Worm (Caenorhabditis elegans) whole organism, late embryonic: ENCODE data around the gene sre-51.

Experiments
- ama-1 ChIP-seq: fragments of 150-350 bp; optimal IDR thresholded peaks from 2 replicates; lab custom pipeline; 2014
- ceh-14 ChIP-seq: sonication (generic microtip); optimal IDR thresholded peaks from 2 replicates; lab custom pipeline; 2016; ENCODE audit warnings: missing genotype, missing genetic modification characterization, missing compliant biosample characterization
- ceh-18 ChIP-seq: sonication (generic microtip); optimal IDR thresholded peaks from 2 replicates; lab custom pipeline; 2016; ENCODE audit warnings: missing genetic modification characterization, missing compliant biosample characterization
- ceh-19 ChIP-seq: fragments of 200-800 bp; sonication (Bioruptor generic); optimal IDR thresholded peaks from 2 replicates; lab custom pipeline; 2018; ENCODE audit warnings: mild to moderate bottlenecking, missing genetic modification characterization, missing compliant biosample characterization
- ceh-22 ChIP-seq: sonication (generic microtip); optimal IDR thresholded peaks from 2 replicates; lab custom pipeline; 2017; ENCODE audit warnings: missing biosample characterization, missing genetic modification characterization
- ceh-30 ChIP-seq: fragments of 150-350 bp; optimal IDR thresholded peaks from 2 replicates; lab custom pipeline; 2014; ENCODE audit warnings: missing biosample characterization, missing genetic modification characterization
- ceh-31 ChIP-seq: sonication (generic microtip); optimal IDR thresholded peaks from 2 replicates; lab custom pipeline; 2016; ENCODE audit warnings: missing genetic modification characterization, missing compliant biosample characterization
- ceh-34 ChIP-seq: sonication (generic microtip); optimal IDR thresholded peaks from 2 replicates; lab custom pipeline; 2016; ENCODE audit warnings: mild to moderate bottlenecking, missing genetic modification characterization, missing compliant biosample characterization
- ceh-45 ChIP-seq: fragments of 200-800 bp; sonication (Bioruptor generic); IDR thresholded peaks from 2 replicates; pipeline ENCODE4 v1.3.6; 2022; ENCODE audit warnings: missing genetic modification reagents, missing genetic modification characterization, missing compliant biosample characterization
- ceh-48 ChIP-seq: sonication (generic microtip); optimal IDR thresholded peaks from 2 replicates; lab custom pipeline; 2016; ENCODE audit warnings: missing genetic modification characterization, inconsistent platforms, missing compliant biosample characterization
- ceh-6 ChIP-seq: fragments of 200-800 bp; sonication (Bioruptor generic); optimal IDR thresholded peaks from 2 replicates; lab custom pipeline; 2018; ENCODE audit warnings: mild to moderate bottlenecking, missing genetic modification characterization, missing compliant biosample characterization
- ceh-9 ChIP-seq: sonication (generic microtip); optimal IDR thresholded peaks from 2 replicates; lab custom pipeline; 2016; ENCODE audit warnings: mild to moderate bottlenecking, missing genetic modification characterization, inconsistent platforms, missing compliant biosample characterization
- dmd-4 ChIP-seq: sonication (generic microtip); optimal IDR thresholded peaks from 2 replicates; lab custom pipeline; 2016; ENCODE audit warnings: borderline replicate concordance, missing genetic modification characterization, missing compliant biosample characterization
- dve-1 ChIP-seq: sonication (generic microtip); optimal IDR thresholded peaks from 2 replicates; lab custom pipeline; 2017; ENCODE audit warnings: antibody characterized with exemption, mild to moderate bottlenecking, missing genetic modification characterization, missing compliant biosample characterization
- fkh-10 ChIP-seq: fragments of 150-350 bp; optimal IDR thresholded peaks from 2 replicates; lab custom pipeline; 2014; ENCODE audit warnings: missing biosample characterization, missing genetic modification reagents, missing genetic modification characterization
- fkh-6 ChIP-seq: sonication (generic microtip); optimal IDR thresholded peaks from 2 replicates; lab custom pipeline; 2016; ENCODE audit warnings: missing genetic modification characterization, missing compliant biosample characterization
- gmeb-2 ChIP-seq: sonication (generic microtip); optimal IDR thresholded peaks from 2 replicates; lab custom pipeline; 2016; ENCODE audit warnings: missing genetic modification characterization, inconsistent platforms, missing compliant biosample characterization
- hlh-13 ChIP-seq: fragments of 200-800 bp; sonication (Bioruptor generic); optimal IDR thresholded peaks from 2 replicates; lab custom pipeline; 2018; ENCODE audit warnings: mild to moderate bottlenecking, missing genetic modification characterization, missing compliant biosample characterization
- hlh-15 ChIP-seq: sonication (generic microtip); optimal IDR thresholded peaks from 2 replicates; lab custom pipeline; 2016; ENCODE audit warnings: missing genetic modification characterization, missing compliant biosample characterization
- hlh-8 ChIP-seq: sonication (generic microtip); optimal IDR thresholded peaks from 2 replicates; lab custom pipeline; 2016; ENCODE audit warnings: missing genotype, missing genetic modification characterization, missing compliant biosample characterization
- mec-3 ChIP-seq: sonication (generic microtip); optimal IDR thresholded peaks from 2 replicates; lab custom pipeline; 2016; ENCODE audit warnings: borderline replicate concordance, missing genetic modification characterization, missing compliant biosample characterization
- nfya-1 ChIP-seq: sonication (generic microtip); optimal IDR thresholded peaks from 2 replicates; lab custom pipeline; 2017; ENCODE audit warnings: missing genetic modification characterization, mild to moderate bottlenecking, missing compliant biosample characterization, antibody characterized with exemption, moderate library complexity
- nhr-11 ChIP-seq: fragments of 150-350 bp; optimal IDR thresholded peaks from 2 replicates; lab custom pipeline; 2014; ENCODE audit warnings: missing biosample characterization, missing genetic modification characterization
- npax-4 ChIP-seq: sonication (generic microtip); optimal IDR thresholded peaks from 2 replicates; lab custom pipeline; 2016; ENCODE audit warnings: missing genetic modification characterization, missing compliant biosample characterization
- odd-2 ChIP-seq: sonication (generic microtip); optimal IDR thresholded peaks from 2 replicates; lab custom pipeline; 2017; ENCODE audit warnings: antibody characterized with exemption, mild to moderate bottlenecking, missing genetic modification characterization, missing compliant biosample characterization
- pat-9 ChIP-seq: fragments of 200-800 bp; sonication (Bioruptor generic); optimal IDR thresholded peaks from 2 replicates; lab custom pipeline; 2018; ENCODE audit warnings: mild to moderate bottlenecking, missing genetic modification characterization, moderate library complexity, missing compliant biosample characterization
- pax-1 ChIP-seq: fragments of 150-350 bp; optimal IDR thresholded peaks from 2 replicates; lab custom pipeline; 2014; ENCODE audit warnings: missing biosample characterization, missing genetic modification characterization
- pha-2 ChIP-seq: sonication (generic microtip); optimal IDR thresholded peaks from 2 replicates; lab custom pipeline; 2017; ENCODE audit warnings: mild to moderate bottlenecking, missing genetic modification characterization, missing compliant biosample characterization
- pha-4 ChIP-seq: fragments of 150-350 bp; optimal IDR thresholded peaks from 2 replicates; lab custom pipeline; 2018; ENCODE audit warnings: missing biosample characterization, missing genetic modification reagents, missing genetic modification characterization
- sox-2 ChIP-seq: fragments of 200-800 bp; sonication (Bioruptor generic); IDR thresholded peaks from 2 replicates; pipeline ENCODE4 v1.3.6; 2022; ENCODE audit warnings: missing genetic modification reagents, missing genetic modification characterization, missing compliant biosample characterization
- tbx-7 ChIP-seq: sonication (generic microtip); optimal IDR thresholded peaks from 2 replicates; lab custom pipeline; 2016; ENCODE audit warnings: missing genotype, missing genetic modification characterization, missing compliant biosample characterization
- unc-3 ChIP-seq, 2 experiments: fragments of 200-800 bp in 1 of 2; sonication (Bioruptor generic) in 1 of 2; sonication (generic microtip) in 1 of 2; conservative IDR thresholded peaks in 1 of 2; optimal IDR thresholded peaks in 1 of 2; 2 replicates each; pipeline versions ENCODE4 v1.3.6 to Lab custom; 2016 to 2022; ENCODE audit warnings: missing compliant biosample characterization in 2 of 2, missing genetic modification characterization in 2 of 2, missing genetic modification reagents in 1 of 2
- unc-55 ChIP-seq: sonication (generic microtip); optimal IDR thresholded peaks from 2 replicates; lab custom pipeline; 2017; ENCODE audit warnings: missing biosample characterization, missing genetic modification reagents, missing genetic modification characterization
- unc-86 ChIP-seq: sonication (generic microtip); optimal IDR thresholded peaks from 2 replicates; lab custom pipeline; 2016; ENCODE audit warnings: missing genetic modification characterization, missing compliant biosample characterization
- zip-5 ChIP-seq: sonication (generic microtip); optimal IDR thresholded peaks from 2 replicates; lab custom pipeline; 2016; ENCODE audit warnings: missing genetic modification characterization, missing compliant biosample characterization

sre-51 gene

DNA sequence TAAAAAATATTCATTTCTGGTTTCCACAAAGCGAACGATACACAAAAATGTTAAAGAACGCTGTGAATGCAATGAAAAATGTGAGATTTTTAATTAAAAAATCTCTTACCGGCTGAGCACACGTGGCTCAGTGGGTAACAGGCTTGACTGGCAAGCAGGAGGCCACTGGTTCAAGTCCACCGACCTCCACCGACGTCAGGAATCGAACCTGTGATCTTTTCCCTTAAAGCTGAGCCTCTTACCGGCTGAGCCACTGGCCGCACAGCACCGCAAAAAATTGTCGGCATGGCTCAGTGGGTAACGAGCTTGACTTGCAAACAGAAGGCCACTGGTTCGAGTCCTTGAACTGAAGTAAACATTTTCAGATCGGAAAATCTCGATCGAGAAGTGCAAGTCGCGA, 33.1 kb downstream of the sre-51 start, which contains the start of gene C44C11.6:
Gene C44C11.6 (plus strand): TSS at position 23 of the 400 bp plus-strand sequence.
- TF ChIP-seq ceh-30 (no peak), ceh-22 (no peak), unc-3 (GFP tag; conservative IDR thresholded peaks at IDR 0.05; lab: Robert Waterston, UW) (no peak), unc-3 (tag; optimal IDR thresholded peaks at IDR 0.05; lab: Kevin White, UChicago) (no peak), pat-9 (tag; lab: Kevin White, UChicago) (no peak), unc-55 (GFP tag; lab: Kevin White, UChicago) (no peak), pha-2 (tag; lab: Kevin White, UChicago) (no peak), tbx-7 (no peak)

ce11 chrII:12346289-12346989, 34.8 kb downstream of the sre-51 start:
- no peak for TF ChIP-seq ceh-18 (tag; lab: Kevin White, UChicago)
- TF ChIP-seq ceh-48 (tag; lab: Kevin White, UChicago): no peak
- no peak for TF ChIP-seq mec-3 (tag; lab: Kevin White, UChicago)
- no peak for TF ChIP-seq nhr-11
- no peak for TF ChIP-seq ceh-19 (GFP tag; lab: Kevin White, UChicago)
- TF ChIP-seq unc-86 (tag; lab: Kevin White, UChicago): no peak
- TF ChIP-seq npax-4: no peak
- TF ChIP-seq ceh-45 (GFP tag; lab: Robert Waterston, UW): no peak
- no peak for TF ChIP-seq pha-2 (tag; lab: Kevin White, UChicago)
- TF ChIP-seq ceh-30: no peak
- no peak for TF ChIP-seq sox-2 (GFP tag; lab: Robert Waterston, UW)
- no peak for TF ChIP-seq fkh-6 (tag; lab: Kevin White, UChicago)
- TF ChIP-seq ceh-6: no peak
- no peak for TF ChIP-seq hlh-13 (GFP tag; lab: Kevin White, UChicago)
- TF ChIP-seq ceh-34 (tag; lab: Kevin White, UChicago): no peak
- no peak for TF ChIP-seq zip-5 (tag; lab: Kevin White, UChicago)

DNA sequence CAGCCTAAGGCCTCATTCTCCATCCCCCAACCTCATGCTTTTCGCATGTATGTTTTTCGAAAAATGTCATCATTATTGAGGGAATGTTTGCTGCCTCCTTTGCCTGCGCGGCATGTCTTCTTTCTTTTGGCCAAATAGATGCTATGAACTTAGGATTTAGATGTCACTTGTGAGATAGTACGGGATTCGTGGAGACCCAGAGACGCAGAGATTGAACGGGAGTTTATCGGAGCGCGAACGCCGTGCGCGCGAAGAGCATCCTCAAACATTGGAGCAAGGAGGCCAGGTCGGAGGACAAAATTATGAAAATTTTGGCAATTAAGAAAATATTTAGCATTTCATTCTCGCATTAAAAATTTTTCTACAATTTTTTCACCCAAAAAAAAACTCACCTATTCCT, 37.3 kb downstream of the sre-51 start:
- TF ChIP-seq pax-1: peak; percentile 64
- TF ChIP-seq ama-1 (lab: Kevin White, UChicago): no peak
- peak; percentile 17 for TF ChIP-seq ceh-31 (tag; lab: Kevin White, UChicago)

- TF ChIP-seq pha-4 (no peak), dmd-4 (tag; lab: Kevin White, UChicago) (no peak), gmeb-2 (tag; lab: Kevin White, UChicago) (no peak), nfya-1 (tag; lab: Kevin White, UChicago) (no peak), odd-2 (tag; lab: Kevin White, UChicago) (no peak), hlh-15 (tag; lab: Kevin White, UChicago) (no peak), dve-1 (no peak), hlh-8 (tag; lab: Kevin White, UChicago) (no peak), ceh-9 (tag; lab: Kevin White, UChicago) (no peak), tbx-7 (no peak), fkh-10 (GFP tag; lab: Kevin White, UChicago) (no peak), ceh-14 (tag; lab: Kevin White, UChicago) (no peak)
Measured at ce11 chrII:12349866-12350265, 38.2 kb downstream of the sre-51 start.
